Fruit fly (Drosophila melanogaster): ENCODE results near the gene INPP5E.

INPP5E gene

DNA sequence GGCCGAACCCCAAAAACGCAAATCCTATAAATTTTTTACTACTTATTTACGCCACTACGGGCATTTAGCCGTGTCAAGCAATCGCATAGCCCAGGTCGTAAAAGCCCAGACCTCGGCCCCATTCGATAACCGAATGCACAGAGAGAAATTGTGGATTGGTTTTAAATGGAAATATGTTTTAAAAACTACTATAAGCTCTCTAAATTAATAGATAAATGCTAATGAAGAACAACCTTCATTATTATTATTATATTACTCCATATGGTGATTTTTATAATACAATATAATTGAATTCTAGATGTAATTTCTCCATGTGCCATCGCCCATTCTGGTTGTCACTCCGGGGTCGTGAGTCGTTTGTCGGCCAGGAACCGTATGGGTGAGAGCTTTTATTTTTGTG lies 28.4 kb downstream of the INPP5E start (continued):
- TF ChIP-seq Lpt (GFP tag; optimal IDR thresholded peaks at IDR 0.05) (no peak), luna (GFP tag; optimal IDR thresholded peaks at IDR 0.05) (no peak), E2f2 (GFP tag; IDR thresholded peaks at IDR 0.05) (no peak), shn (GFP tag; optimal IDR thresholded peaks at IDR 0.05) (no peak), Doc3 (GFP tag; IDR thresholded peaks at IDR 0.05; ENCODE audit: partially characterized antibody) (no peak), cg (GFP tag; optimal IDR thresholded peaks at IDR 0.05) (no peak), Abd-B (GFP tag; optimal IDR thresholded peaks at IDR 0.05) (peak; percentile 66), CG30020 (tag; optimal IDR thresholded peaks at IDR 0.05) (no peak), zen2 (GFP tag; IDR thresholded peaks at IDR 0.05; ENCODE audit: partially characterized antibody) (no peak), hb (GFP tag; IDR thresholded peaks at IDR 0.05; ENCODE audit: partially characterized antibody) (no peak), CG17361 (GFP tag; IDR thresholded peaks at IDR 0.05) (no peak), Dad (GFP tag; optimal IDR thresholded peaks at IDR 0.05) (no peak), CG31365 (tag; optimal IDR thresholded peaks at IDR 0.05) (no peak), oc (tag; optimal IDR thresholded peaks at IDR 0.05) (no peak), mld (GFP tag; IDR thresholded peaks at IDR 0.05; ENCODE audit: partially characterized antibody) (no peak), hth (optimal IDR thresholded peaks at IDR 0.05) (no peak), her (GFP tag; optimal IDR thresholded peaks at IDR 0.05) (no peak), CG31441 (GFP tag; IDR thresholded peaks at IDR 0.05) (peak; percentile 42), CG3407 (GFP tag; optimal IDR thresholded peaks at IDR 0.05) (no peak), CG11093 (GFP tag; IDR thresholded peaks at IDR 0.05) (no peak), Med (GFP tag) (peak; percentile 26), da (GFP tag; optimal IDR thresholded peaks at IDR 0.05) (no peak), Lim3 (GFP tag; IDR thresholded peaks at IDR 0.05) (no peak), CG11695 (GFP tag; IDR thresholded peaks at IDR 0.05) (no peak), CG4328 (GFP tag; optimal IDR thresholded peaks at IDR 0.05) (no peak), CG10321 (GFP tag; IDR thresholded peaks at IDR 0.05) (no peak), slp2 (GFP tag; optimal IDR thresholded peaks at IDR 0.05) (no peak), HLHmδ (GFP tag; optimal IDR thresholded peaks at IDR 0.05) (no peak), Hand (GFP tag; optimal IDR thresholded peaks at IDR 0.05) (no peak), pb (GFP tag; optimal IDR thresholded peaks at IDR 0.05) (no peak), CG17328 (GFP tag; IDR thresholded peaks at IDR 0.05) (no peak), lola (GFP tag; optimal IDR thresholded peaks at IDR 0.05) (peak in 1 of 3 experiments; percentile 3), CG31388 (GFP tag; optimal IDR thresholded peaks at IDR 0.05) (no peak), inv (GFP tag; IDR thresholded peaks at IDR 0.05; ENCODE audit: partially characterized antibody) (no peak), CG10431 (GFP tag; optimal IDR thresholded peaks at IDR 0.05) (no peak), Myb (GFP tag; optimal IDR thresholded peaks at IDR 0.05) (no peak), sd (tag; optimal IDR thresholded peaks at IDR 0.05) (no peak), CG13287 (GFP tag; IDR thresholded peaks at IDR 0.05; ENCODE audit: partially characterized antibody) (no peak), HHEX (GFP tag; optimal IDR thresholded peaks at IDR 0.05) (no peak), CG1832 (GFP tag; optimal IDR thresholded peaks at IDR 0.05) (no peak), Trl (optimal IDR thresholded peaks at IDR 0.05) (no peak), Trl (GFP tag; optimal IDR thresholded peaks at IDR 0.05) (no peak), Nf-YB (GFP tag; optimal IDR thresholded peaks at IDR 0.05) (no peak), Taf1 (GFP tag; IDR thresholded peaks at IDR 0.05) (no peak), kay (GFP tag; optimal IDR thresholded peaks at IDR 0.05) (no peak), CG9797 (GFP tag; optimal IDR thresholded peaks at IDR 0.05) (no peak), CG7786 (GFP tag; optimal IDR thresholded peaks at IDR 0.05) (no peak), Fer3 (tag; optimal IDR thresholded peaks at IDR 0.05) (no peak), zf30C (GFP tag; optimal IDR thresholded peaks at IDR 0.05) (no peak), CG33213 (GFP tag; optimal IDR thresholded peaks at IDR 0.05) (no peak), CG14710 (tag; optimal IDR thresholded peaks at IDR 0.05) (no peak), ase (GFP tag; IDR thresholded peaks at IDR 0.05) (no peak)

All from whole organism, embryonic.